Worm (Caenorhabditis elegans): ENCODE measurements around the gene nhr-264.

- TF ChIP-seq pha-4 (tag; optimal IDR thresholded peaks at IDR 0.05) (no peak), lin-39 (tag; optimal IDR thresholded peaks at IDR 0.05) (no peak), unc-39 (tag; optimal IDR thresholded peaks at IDR 0.05) (no peak), ama-1 (optimal IDR thresholded peaks at IDR 0.05) (no peak), skn-1 (tag; optimal IDR thresholded peaks at IDR 0.05) (no peak), tbx-2 (tag; optimal IDR thresholded peaks at IDR 0.05) (no peak)
Observed at ce11 chrIV:9323989-9324506, 30.3 kb upstream of the nhr-264 start, which contains the start of the genes nspg-11 and F49C12.15.
